Fruit fly (Drosophila melanogaster) S2 (cell line): Measurements from ENCODE around the gene CG31817.

Experiments used
- CG8478 ChIP-seq: fragments of >200 bp; optimal IDR thresholded peaks from 2 replicates; lab custom pipeline; 2018
- CTCF ChIP-seq, 2 experiments: fragments of >200 bp; optimal IDR thresholded peaks; 2 replicates each; lab custom pipeline; 2018

DNA sequence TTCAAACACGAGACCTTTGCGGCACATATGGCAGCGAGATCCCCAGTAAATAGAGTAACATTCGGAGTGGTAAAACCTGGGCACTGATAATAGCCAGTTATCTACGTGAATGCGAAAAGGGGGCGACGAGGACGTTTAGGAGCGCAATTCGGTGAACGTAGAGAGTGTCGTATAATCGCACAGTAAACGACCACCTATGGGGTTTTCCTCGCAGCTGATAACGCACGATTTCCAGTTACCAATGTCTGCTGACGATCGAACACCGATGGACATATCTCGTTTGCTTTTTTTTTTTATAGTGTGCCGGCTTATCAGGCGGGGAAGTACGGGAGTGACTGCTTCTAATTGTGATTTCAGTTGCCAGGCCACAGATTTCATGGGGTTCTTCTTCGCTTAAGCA, 17.9 kb downstream of the CG31817 start:
- TF ChIP-seq CTCF (optimal IDR thresholded peaks at IDR 0.05; lab: Kevin White, UChicago) (no peak), CG8478 (lab: Kevin White, UChicago) (no peak)
